Worm (Caenorhabditis elegans): ENCODE data around the gene srd-16.

DNA sequence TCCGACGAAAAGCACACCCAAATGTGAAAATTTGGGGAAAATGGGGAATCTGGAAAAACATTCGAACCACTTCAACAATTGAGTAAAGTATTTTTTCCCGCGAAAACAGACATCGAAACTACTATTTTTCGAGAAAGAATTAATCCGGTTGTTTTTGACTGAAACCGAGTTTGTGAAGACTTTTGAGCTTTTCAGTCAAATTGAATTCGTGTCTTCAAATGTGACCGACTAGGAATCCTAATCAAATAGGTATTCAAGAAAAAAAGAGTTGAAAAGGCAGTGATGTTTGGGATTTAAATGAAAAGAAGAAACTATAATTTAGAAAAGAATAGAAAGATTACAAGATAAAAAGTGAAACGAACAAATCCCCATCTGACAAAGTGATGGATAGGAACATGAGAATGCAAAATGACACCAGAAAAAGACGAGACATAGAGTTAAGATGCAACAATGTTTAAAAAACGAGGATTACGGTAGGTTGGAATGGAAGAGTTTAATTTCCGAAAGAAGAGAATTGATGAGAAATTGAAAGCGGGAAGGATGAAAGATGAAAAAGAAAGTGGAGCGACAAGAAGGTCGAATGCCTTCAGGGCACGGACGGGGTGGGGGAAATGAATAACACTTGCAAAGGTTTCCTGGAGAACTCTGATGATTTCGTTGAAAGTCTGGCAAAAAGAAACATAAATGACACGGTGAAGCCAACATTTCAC is 37.2 kb downstream of the srd-16 start, which contains the start of gene F26F12.8:
- TF ChIP-seq dao-5 (tag; optimal IDR thresholded peaks at IDR 0.05) (no peak), him-1 (tag; optimal IDR thresholded peaks at IDR 0.05) (no peak)
